Worm (Caenorhabditis elegans): ENCODE results near the gene fbxb-37.

ce11 chrII:2087206-2087605, 6.5 kb downstream of the fbxb-37 start:
- TF ChIP-seq klf-2 (GFP tag; conservative IDR thresholded peaks at IDR 0.05), result no peak
- no peak for TF ChIP-seq flt-1 (GFP tag; IDR thresholded peaks at IDR 0.05)
- TF ChIP-seq T22C8.4 (GFP tag; IDR thresholded peaks at IDR 0.05), result no peak
- TF ChIP-seq ztf-23 (GFP tag; IDR thresholded peaks at IDR 0.05), result no peak

Data from whole organism, midembryonic.